Worm (Caenorhabditis elegans) whole organism, early embryonic: Measurements from ENCODE around the gene rsu-1.

Experiments used
- aly-1 ChIP-seq: sonication (generic microtip); optimal IDR thresholded peaks from 2 replicates; lab custom pipeline; 2016; ENCODE audit warnings: missing genetic modification characterization, missing compliant biosample characterization
- ceh-36 ChIP-seq: sonication (generic microtip); optimal IDR thresholded peaks from 2 replicates; lab custom pipeline; 2016; ENCODE audit warnings: missing genetic modification characterization, inconsistent platforms, missing compliant biosample characterization
- sea-1 ChIP-seq: fragments of 200-800 bp; sonication (Bioruptor generic); conservative IDR thresholded peaks from 2 replicates; pipeline ENCODE4 v1.3.6; 2022; ENCODE audit warnings: missing genetic modification characterization, missing compliant biosample characterization

rsu-1 gene

DNA sequence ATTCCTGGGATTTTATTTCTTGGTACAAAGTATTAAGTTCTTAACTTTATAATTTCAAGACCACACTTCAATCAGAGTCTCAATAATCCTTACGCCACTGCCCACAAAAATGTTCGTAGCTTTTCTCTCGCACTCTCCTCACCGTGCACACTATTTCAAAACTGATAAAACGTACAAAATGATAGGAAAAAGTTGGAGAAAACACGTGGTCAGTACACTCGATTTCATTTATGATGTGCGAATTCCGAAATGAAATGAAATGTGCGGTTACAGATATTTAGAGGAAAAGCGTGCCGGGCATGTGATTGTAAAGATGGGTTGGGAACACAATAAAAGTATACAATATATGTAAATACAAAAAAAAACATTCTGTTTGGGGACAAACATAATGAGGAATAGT, 48.6 kb downstream of the rsu-1 start:
- TF ChIP-seq aly-1 (tag; lab: Kevin White, UChicago) (no peak), ceh-36 (tag; lab: Kevin White, UChicago) (no peak), sea-1 (no peak)
